Worm (Caenorhabditis elegans) whole organism, L1 larva: ENCODE measurements around the gene F45D3.1.

Experiments used
- ceh-88 ChIP-seq: fragments of 200-800 bp; sonication (Bioruptor generic); IDR thresholded peaks from 2 replicates; pipeline ENCODE4 v1.3.6; 2022; ENCODE audit warnings: missing genetic modification characterization, missing compliant biosample characterization
- egl-27 ChIP-seq, 2 experiments: fragments of 150-350 bp in 1 of 2; sonication (generic microtip); optimal IDR thresholded peaks; 3 replicates each; lab custom pipeline; 2017 to 2018; ENCODE audit warnings: missing biosample characterization in 2 of 2, missing genetic modification characterization in 2 of 2, missing genetic modification reagents in 2 of 2
- lin-13 ChIP-seq: fragments of 150-350 bp; optimal IDR thresholded peaks from 2 replicates; lab custom pipeline; 2014; ENCODE audit warnings: missing biosample characterization, missing genetic modification reagents, missing genetic modification characterization
- nhr-12 ChIP-seq: sonication (generic microtip); optimal IDR thresholded peaks from 2 replicates; lab custom pipeline; 2017; ENCODE audit warnings: missing biosample characterization, missing genetic modification characterization
- unc-86 ChIP-seq: sonication (generic microtip); optimal IDR thresholded peaks from 2 replicates; lab custom pipeline; 2016; ENCODE audit warnings: missing genetic modification characterization, missing compliant biosample characterization

DNA sequence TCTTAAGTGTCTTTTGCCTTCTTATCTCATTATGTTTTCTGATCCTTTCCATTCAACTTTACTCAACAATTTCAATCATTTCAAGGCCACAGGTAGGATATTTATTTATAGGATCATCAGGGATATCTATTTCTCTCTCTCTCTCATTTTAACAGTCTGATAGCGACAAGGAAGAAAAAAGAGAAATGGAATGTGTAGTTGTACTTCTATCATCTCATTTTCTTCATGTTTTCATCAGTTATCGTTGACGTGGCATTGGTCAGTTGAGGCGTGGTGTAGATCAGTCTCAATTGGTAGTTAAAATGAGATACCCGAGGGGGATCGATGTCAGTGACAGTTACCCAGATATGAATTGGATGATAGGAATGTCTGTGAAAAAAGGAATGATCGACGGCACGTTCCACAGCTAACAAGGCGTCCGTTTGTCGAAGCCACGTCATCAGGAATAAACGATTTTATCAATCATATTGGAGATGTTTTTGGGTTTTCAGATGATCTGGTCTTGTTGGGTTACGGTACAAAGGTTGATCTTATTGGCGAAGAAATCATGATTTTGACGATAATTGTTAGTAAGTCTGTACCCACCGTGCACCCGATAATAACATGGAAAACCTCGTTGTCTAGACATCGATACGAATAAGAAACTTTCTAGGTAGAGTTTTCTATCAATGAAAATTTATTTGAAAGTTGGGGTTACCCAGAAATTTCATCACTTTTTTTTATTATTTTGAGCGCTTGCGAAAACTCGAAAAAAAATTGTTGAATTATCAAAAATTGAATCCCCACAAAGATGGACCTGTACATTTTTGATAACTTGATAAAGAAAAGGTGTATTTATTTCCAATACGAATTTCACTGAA, 27.5 kb downstream of the F45D3.1 start:
- TF ChIP-seq egl-27 (tag; optimal IDR thresholded peaks at IDR 0.05; lab: Kevin White, UChicago): no peak
- TF ChIP-seq lin-13 (GFP tag; lab: Kevin White, UChicago): no peak
- TF ChIP-seq nhr-12 (tag; lab: Kevin White, UChicago): no peak
- no peak for TF ChIP-seq ceh-88 (GFP tag; lab: Robert Waterston, UW)
- TF ChIP-seq unc-86 (tag; lab: Kevin White, UChicago): no peak
